Fruit fly (Drosophila melanogaster) whole organism, prepupa: Measurements from ENCODE around the gene GCS2alpha.
A peak's percentile ranks its signal among the peaks of the same experiment; 100 is the strongest.

Experiments used
- Blimp-1 ChIP-seq: fragments of 200-800 bp; sonication (Bioruptor generic); optimal IDR thresholded peaks from 3 replicates; lab custom pipeline; 2017; ENCODE audit warnings: missing biosample characterization, missing genetic modification characterization, mild to moderate bottlenecking, moderate library complexity, missing genetic modification reagents
- CG10631 ChIP-seq: fragments of 200-800 bp; sonication (Bioruptor generic); optimal IDR thresholded peaks from 2 replicates; lab custom pipeline; 2016; ENCODE audit warnings: missing biosample characterization, missing genetic modification characterization
- CG10669 ChIP-seq: fragments of 200-800 bp; sonication (Bioruptor generic); optimal IDR thresholded peaks from 3 replicates; lab custom pipeline; 2018; ENCODE audit warnings: missing biosample characterization, mild to moderate bottlenecking, missing genetic modification characterization, moderate library complexity
- CG11294 ChIP-seq: fragments of 200-800 bp; sonication (Bioruptor generic); IDR thresholded peaks from 2 replicates; pipeline ENCODE4 v1.3.6; 2022; ENCODE audit warnings: missing biosample characterization, missing genetic modification characterization
- CG11762 ChIP-seq: fragments of 200-800 bp; sonication (Bioruptor generic); optimal IDR thresholded peaks from 3 replicates; lab custom pipeline; 2016; ENCODE audit warnings: missing biosample characterization, missing genetic modification characterization; ENCODE audit not compliant: insufficient read depth
- CG11902 ChIP-seq: fragments of 200-800 bp; sonication (Bioruptor generic); optimal IDR thresholded peaks from 3 replicates; lab custom pipeline; 2016; ENCODE audit warnings: missing biosample characterization, missing genetic modification characterization
- CG15336 ChIP-seq: fragments of 200-800 bp; sonication (Bioruptor generic); IDR thresholded peaks from 2 replicates; pipeline ENCODE4 v1.3.6; 2022; ENCODE audit warnings: missing biosample characterization, missing genetic modification characterization
- CG1621 ChIP-seq: fragments of 200-800 bp; sonication (Bioruptor generic); optimal IDR thresholded peaks from 3 replicates; lab custom pipeline; 2018; ENCODE audit warnings: missing biosample characterization, mild to moderate bottlenecking, missing genetic modification characterization
- CG16779 ChIP-seq: fragments of 200-800 bp; sonication (Bioruptor generic); optimal IDR thresholded peaks from 3 replicates; lab custom pipeline; 2017; ENCODE audit warnings: missing biosample characterization, mild to moderate bottlenecking, missing genetic modification characterization
- CG3032 ChIP-seq: fragments of 200-800 bp; optimal IDR thresholded peaks from 2 replicates; lab custom pipeline; 2019; ENCODE audit warnings: missing biosample characterization, mild to moderate bottlenecking, missing genetic modification characterization, moderate library complexity
- CG31627 ChIP-seq: fragments of 200-800 bp; sonication (Bioruptor generic); optimal IDR thresholded peaks from 3 replicates; lab custom pipeline; 2016; ENCODE audit warnings: missing biosample characterization, missing genetic modification characterization
- CG34406 ChIP-seq: fragments of 200-800 bp; sonication (Bioruptor generic); optimal IDR thresholded peaks from 3 replicates; lab custom pipeline; 2016; ENCODE audit warnings: missing biosample characterization, missing genetic modification characterization
- CG4318 ChIP-seq: fragments of 200-800 bp; sonication (Bioruptor generic); optimal IDR thresholded peaks from 3 replicates; lab custom pipeline; 2017; ENCODE audit warnings: missing biosample characterization, mild to moderate bottlenecking, missing genetic modification characterization
- CG6163 ChIP-seq: fragments of 200-800 bp; sonication (Bioruptor generic); IDR thresholded peaks from 3 replicates; pipeline ENCODE4 v1.3.6; 2022; ENCODE audit warnings: missing biosample characterization, missing genetic modification characterization
- CG6276 ChIP-seq: fragments of 200-800 bp; sonication (Bioruptor generic); optimal IDR thresholded peaks from 2 replicates; lab custom pipeline; 2017; ENCODE audit warnings: missing biosample characterization, mild to moderate bottlenecking, missing genetic modification characterization
- CG6792 ChIP-seq: fragments of 200-800 bp; sonication (Bioruptor generic); optimal IDR thresholded peaks from 3 replicates; lab custom pipeline; 2016; ENCODE audit warnings: missing biosample characterization, missing genetic modification characterization
- CG6808 ChIP-seq: fragments of 200-800 bp; sonication (Bioruptor generic); optimal IDR thresholded peaks from 3 replicates; lab custom pipeline; 2017; ENCODE audit warnings: missing biosample characterization, missing genetic modification characterization, mild to moderate bottlenecking, moderate library complexity, missing genetic modification reagents
- CG6854 ChIP-seq: fragments of 200-800 bp; sonication (Bioruptor generic); optimal IDR thresholded peaks from 2 replicates; lab custom pipeline; 2017; ENCODE audit warnings: missing biosample characterization, mild to moderate bottlenecking, missing genetic modification characterization
- CG8319 ChIP-seq: fragments of 200-800 bp; sonication (Bioruptor generic); optimal IDR thresholded peaks from 3 replicates; lab custom pipeline; 2016; ENCODE audit warnings: missing biosample characterization, missing genetic modification characterization
- CG8632 ChIP-seq: fragments of 200-800 bp; sonication (Bioruptor generic); optimal IDR thresholded peaks from 3 replicates; lab custom pipeline; 2016; ENCODE audit warnings: missing biosample characterization, missing genetic modification characterization
- CG9139 ChIP-seq: fragments of 200-800 bp; sonication (Bioruptor generic); optimal IDR thresholded peaks from 3 replicates; lab custom pipeline; 2017; ENCODE audit warnings: missing biosample characterization, mild to moderate bottlenecking, missing genetic modification characterization
- Eip75B ChIP-seq: fragments of 200-800 bp; sonication (Bioruptor generic); optimal IDR thresholded peaks from 3 replicates; lab custom pipeline; 2016; ENCODE audit warnings: missing biosample characterization, missing genetic modification characterization
- Eip78C ChIP-seq: fragments of 200-800 bp; sonication (Bioruptor generic); peaks from one replicate; lab custom pipeline; 2016; ENCODE audit warnings: missing biosample characterization, missing genetic modification characterization
- Eip93F ChIP-seq: fragments of 200-800 bp; sonication (Bioruptor generic); optimal IDR thresholded peaks from 2 replicates; lab custom pipeline; 2016; ENCODE audit warnings: missing biosample characterization, mild to moderate bottlenecking, missing genetic modification characterization
- Ets21C ChIP-seq: fragments of 200-800 bp; sonication (Bioruptor generic); optimal IDR thresholded peaks from 3 replicates; lab custom pipeline; 2016; ENCODE audit warnings: missing biosample characterization, missing genetic modification characterization
- Ets96B ChIP-seq: fragments of 200-800 bp; optimal IDR thresholded peaks from 2 replicates; lab custom pipeline; 2019; ENCODE audit warnings: missing biosample characterization, mild to moderate bottlenecking, missing genetic modification characterization, moderate library complexity
- Gug ChIP-seq: fragments of 200-800 bp; sonication (Bioruptor generic); IDR thresholded peaks from 2 replicates; pipeline ENCODE4 v1.3.6; 2022; ENCODE audit warnings: missing biosample characterization, missing genetic modification characterization
- Hr38 ChIP-seq: sonication (Bioruptor generic); optimal IDR thresholded peaks from 2 replicates; lab custom pipeline; 2016; ENCODE audit warnings: missing biosample characterization, missing genetic modification characterization
- Hr39 ChIP-seq: fragments of 200-800 bp; sonication (Bioruptor generic); optimal IDR thresholded peaks from 2 replicates; lab custom pipeline; 2016; ENCODE audit warnings: missing biosample characterization, missing genetic modification characterization
- Lpt ChIP-seq: fragments of 200-800 bp; sonication (Bioruptor generic); optimal IDR thresholded peaks from 3 replicates; lab custom pipeline; 2016; ENCODE audit warnings: missing biosample characterization, missing genetic modification characterization
- Met ChIP-seq: fragments of 200-800 bp; sonication (Bioruptor generic); optimal IDR thresholded peaks from 3 replicates; lab custom pipeline; 2016; ENCODE audit warnings: missing biosample characterization, missing genetic modification characterization
- OdsH ChIP-seq: fragments of 200-800 bp; sonication (Bioruptor generic); optimal IDR thresholded peaks from 3 replicates; lab custom pipeline; 2016; ENCODE audit warnings: missing biosample characterization, missing genetic modification characterization
- Smox ChIP-seq: fragments of 200-800 bp; sonication (Bioruptor generic); optimal IDR thresholded peaks from 3 replicates; lab custom pipeline; 2016; ENCODE audit warnings: missing biosample characterization, missing genetic modification characterization
- Sox14 ChIP-seq: fragments of 200-800 bp; sonication (Bioruptor generic); optimal IDR thresholded peaks from 3 replicates; lab custom pipeline; 2016; ENCODE audit warnings: missing biosample characterization, missing genetic modification characterization
- Sox15 ChIP-seq: fragments of 200-800 bp; sonication (Bioruptor generic); optimal IDR thresholded peaks from 3 replicates; lab custom pipeline; 2016; ENCODE audit warnings: missing biosample characterization, missing genetic modification characterization
- achi ChIP-seq: fragments of 200-800 bp; sonication (Bioruptor generic); optimal IDR thresholded peaks from 3 replicates; lab custom pipeline; 2016; ENCODE audit warnings: missing biosample characterization, missing genetic modification characterization
- acj6 ChIP-seq: fragments of 200-800 bp; sonication (Bioruptor generic); optimal IDR thresholded peaks from 3 replicates; lab custom pipeline; 2016; ENCODE audit warnings: missing biosample characterization, missing genetic modification characterization
- cyc ChIP-seq: fragments of 200-800 bp; sonication (Bioruptor generic); optimal IDR thresholded peaks from 3 replicates; lab custom pipeline; 2016; ENCODE audit warnings: missing biosample characterization, missing genetic modification characterization
- dac ChIP-seq: fragments of 200-800 bp; sonication (Bioruptor generic); optimal IDR thresholded peaks from 2 replicates; lab custom pipeline; 2017; ENCODE audit warnings: missing biosample characterization, mild to moderate bottlenecking, missing genetic modification characterization
- dsx ChIP-seq: fragments of 200-800 bp; optimal IDR thresholded peaks from 3 replicates; lab custom pipeline; 2019; ENCODE audit warnings: missing biosample characterization, mild to moderate bottlenecking, missing genetic modification characterization, moderate library complexity; ENCODE audit not compliant: poor library complexity, severe bottlenecking
- esn ChIP-seq: fragments of 200-800 bp; sonication (Bioruptor generic); optimal IDR thresholded peaks from 2 replicates; lab custom pipeline; 2016; ENCODE audit warnings: missing biosample characterization, mild to moderate bottlenecking, missing genetic modification characterization, moderate library complexity
- fd85E ChIP-seq: fragments of 200-800 bp; sonication (Bioruptor generic); optimal IDR thresholded peaks from 3 replicates; lab custom pipeline; 2016; ENCODE audit warnings: missing biosample characterization, missing genetic modification characterization
- fkh ChIP-seq: fragments of 200-800 bp; sonication (Bioruptor generic); optimal IDR thresholded peaks from 3 replicates; lab custom pipeline; 2017; ENCODE audit warnings: missing biosample characterization, mild to moderate bottlenecking, missing genetic modification characterization, moderate library complexity
- lz ChIP-seq: fragments of 200-800 bp; sonication (Bioruptor generic); optimal IDR thresholded peaks from 3 replicates; lab custom pipeline; 2016; ENCODE audit warnings: missing biosample characterization, missing genetic modification characterization
- pdm3 ChIP-seq: fragments of 200-800 bp; sonication (Bioruptor generic); optimal IDR thresholded peaks from 3 replicates; lab custom pipeline; 2016; ENCODE audit warnings: missing biosample characterization, missing genetic modification characterization
- salr ChIP-seq, 2 experiments: fragments of 200-800 bp; sonication (Bioruptor generic); optimal IDR thresholded peaks; 3 replicates each; lab custom pipeline; 2016 to 2018; ENCODE audit warnings: missing biosample characterization in 2 of 2, missing genetic modification characterization in 2 of 2, mild to moderate bottlenecking in 1 of 2
- spab ChIP-seq: fragments of 200-800 bp; sonication (Bioruptor generic); optimal IDR thresholded peaks from 2 replicates; lab custom pipeline; 2017; ENCODE audit warnings: missing biosample characterization, mild to moderate bottlenecking, missing genetic modification characterization, missing genetic modification reagents
- topi ChIP-seq: fragments of 200-800 bp; sonication (Bioruptor generic); optimal IDR thresholded peaks from 3 replicates; lab custom pipeline; 2016; ENCODE audit warnings: missing biosample characterization, missing genetic modification characterization
- vri ChIP-seq: fragments of 200-800 bp; sonication (Bioruptor generic); optimal IDR thresholded peaks from 3 replicates; lab custom pipeline; 2016; ENCODE audit warnings: missing biosample characterization, mild to moderate bottlenecking, missing genetic modification characterization

Gene GCS2alpha

dm6 chrX:21591990-21592389, 13.1 kb downstream of the GCS2alpha start (continued):
- TF ChIP-seq CG34406 (GFP tag; lab: Kevin White, UChicago) (peak; percentile 32), Hr38 (GFP tag; lab: Kevin White, UChicago) (no peak), pdm3 (GFP tag; lab: Kevin White, UChicago) (peak; percentile 51), topi (GFP tag; lab: Kevin White, UChicago) (peak; percentile 41), CG31627 (GFP tag; lab: Kevin White, UChicago) (peak; percentile 12), Smox (no peak), Lpt (GFP tag; lab: Kevin White, UChicago) (no peak), CG10669 (GFP tag; lab: Kevin White, UChicago) (peak; percentile 63), CG11762 (GFP tag; lab: Kevin White, UChicago) (no peak), CG8319 (GFP tag; lab: Kevin White, UChicago) (no peak), CG16779 (tag; lab: Kevin White, UChicago) (no peak), Sox15 (peak; percentile 52), cyc (GFP tag; lab: Kevin White, UChicago) (peak; percentile 10)
- TF ChIP-seq, all 60 proteins: peak for 48

dm6 chrX:21589937-21590336, 15.1 kb downstream of the GCS2alpha start:
- TF ChIP-seq CG9139 (GFP tag; lab: Kevin White, UChicago) = no peak
- TF ChIP-seq CG8319 (GFP tag; lab: Kevin White, UChicago) = no peak
- TF ChIP-seq CG11294 (GFP tag; lab: Robert Waterston, UW) = no peak
- TF ChIP-seq spab (GFP tag; lab: Kevin White, UChicago) = peak; percentile 22
- TF ChIP-seq CG6163 (GFP tag; lab: Robert Waterston, UW) = no peak
- TF ChIP-seq topi (GFP tag; lab: Kevin White, UChicago) = peak; percentile 49
- peak; percentile 19 for TF ChIP-seq CG10631 (GFP tag; lab: Kevin White, UChicago)
- TF ChIP-seq CG6276 (GFP tag; lab: Kevin White, UChicago) = no peak
- TF ChIP-seq CG6854 (GFP tag; lab: Kevin White, UChicago) = no peak
- TF ChIP-seq Sox15 = no peak
- TF ChIP-seq CG8632 (GFP tag; lab: Kevin White, UChicago) = no peak
- TF ChIP-seq lz (GFP tag; lab: Kevin White, UChicago) = no peak
- no peak for TF ChIP-seq CG11902
- TF ChIP-seq OdsH = peak; percentile 11
- TF ChIP-seq Gug (GFP tag; lab: Robert Waterston, UW) = no peak
- no peak for TF ChIP-seq salr (GFP tag; optimal IDR thresholded peaks at IDR 0.05; lab: Kevin White, UChicago)
- peak; percentile 5 for TF ChIP-seq pdm3 (GFP tag; lab: Kevin White, UChicago)
- no peak for TF ChIP-seq esn
- no peak for TF ChIP-seq CG6792 (GFP tag; lab: Kevin White, UChicago)
- TF ChIP-seq dsx (GFP tag; lab: Kevin White, UChicago) = no peak
- TF ChIP-seq CG3032 (tag; lab: Kevin White, UChicago) = peak; percentile 49
- TF ChIP-seq CG1621 = no peak
- TF ChIP-seq CG10669 (GFP tag; lab: Kevin White, UChicago) = peak; percentile 38
- TF ChIP-seq fkh (GFP tag; lab: Kevin White, UChicago) = no peak
- no peak for TF ChIP-seq Blimp-1 (GFP tag; lab: Kevin White, UChicago)
- peak; percentile 33 for TF ChIP-seq CG31627 (GFP tag; lab: Kevin White, UChicago)
- peak; percentile 30 for TF ChIP-seq CG6808 (GFP tag; lab: Kevin White, UChicago)
- TF ChIP-seq vri (GFP tag; lab: Kevin White, UChicago) = no peak
- no peak for TF ChIP-seq Eip93F (GFP tag; lab: Kevin White, UChicago)
- TF ChIP-seq Ets21C = no peak
- TF ChIP-seq Met = peak; percentile 61
- TF ChIP-seq dac (GFP tag; lab: Kevin White, UChicago) = no peak
- TF ChIP-seq Eip75B (GFP tag; lab: Kevin White, UChicago) = peak; percentile 41
- TF ChIP-seq Hr39 (GFP tag; lab: Kevin White, UChicago) = no peak
- TF ChIP-seq Smox = no peak
- no peak for TF ChIP-seq Hr38 (GFP tag; lab: Kevin White, UChicago)
- TF ChIP-seq fd85E = no peak
- no peak for TF ChIP-seq CG15336 (GFP tag; lab: Robert Waterston, UW)
- peak; percentile 52 for TF ChIP-seq cyc (GFP tag; lab: Kevin White, UChicago)
- TF ChIP-seq achi (GFP tag; lab: Kevin White, UChicago) = no peak
- TF ChIP-seq Eip78C (GFP tag; lab: Kevin White, UChicago) = peak; percentile 68
- no peak for TF ChIP-seq Sox14
- TF ChIP-seq acj6 = peak; percentile 25
- no peak for TF ChIP-seq CG4318 (GFP tag; lab: Kevin White, UChicago)
- TF ChIP-seq Ets96B (tag; lab: Kevin White, UChicago) = peak; percentile 52
- no peak for TF ChIP-seq CG16779 (tag; lab: Kevin White, UChicago)
